Fruit fly (Drosophila melanogaster) whole organism, embryonic: Measurements from ENCODE around the gene CG10694.

Source experiments
- CG10147 ChIP-seq: fragments of 200-800 bp; sonication (Bioruptor generic); optimal IDR thresholded peaks from 2 replicates; lab custom pipeline; 2019; ENCODE audit warnings: missing biosample characterization, mild to moderate bottlenecking, missing genetic modification characterization, moderate library complexity
- CG10274 ChIP-seq: fragments of 200-800 bp; sonication (Bioruptor generic); optimal IDR thresholded peaks from 3 replicates; lab custom pipeline; 2017; ENCODE audit warnings: missing biosample characterization, mild to moderate bottlenecking, missing genetic modification characterization
- CG11695 ChIP-seq: fragments of 200-800 bp; sonication (Bioruptor generic); IDR thresholded peaks from 3 replicates; pipeline ENCODE4 v1.3.6; 2022; ENCODE audit warnings: missing biosample characterization, missing genetic modification characterization
- CG12769 ChIP-seq: fragments of 200-800 bp; sonication (Bioruptor generic); optimal IDR thresholded peaks from 2 replicates; lab custom pipeline; 2019; ENCODE audit warnings: missing biosample characterization, mild to moderate bottlenecking, missing genetic modification characterization, moderate library complexity
- CG12942 ChIP-seq: fragments of 200-800 bp; sonication (Bioruptor generic); optimal IDR thresholded peaks from 3 replicates; lab custom pipeline; 2016; ENCODE audit warnings: missing biosample characterization, missing genetic modification characterization
- CG13296 ChIP-seq: fragments of 200-800 bp; sonication (Bioruptor generic); optimal IDR thresholded peaks from 3 replicates; lab custom pipeline; 2018; ENCODE audit warnings: missing biosample characterization, mild to moderate bottlenecking, missing genetic modification characterization
- CG13424 ChIP-seq: fragments of 200-800 bp; sonication (Bioruptor generic); optimal IDR thresholded peaks from 2 replicates; lab custom pipeline; 2019; ENCODE audit warnings: missing biosample characterization, mild to moderate bottlenecking, missing genetic modification characterization, moderate library complexity
- CG14050 ChIP-seq: fragments of 200-800 bp; sonication (Bioruptor generic); IDR thresholded peaks from 3 replicates; pipeline ENCODE4 v1.3.6; 2022; ENCODE audit warnings: missing biosample characterization, missing genetic modification characterization
- CG14710 ChIP-seq: fragments of 200-800 bp; sonication (Bioruptor generic); optimal IDR thresholded peaks from 3 replicates; lab custom pipeline; 2019; ENCODE audit warnings: missing biosample characterization, mild to moderate bottlenecking, missing genetic modification characterization, moderate library complexity
- CG15073 ChIP-seq: fragments of 200-800 bp; sonication (Bioruptor generic); optimal IDR thresholded peaks from 2 replicates; lab custom pipeline; 2016; ENCODE audit warnings: missing biosample characterization, missing genetic modification characterization
- CG16779 ChIP-seq: fragments of 200-800 bp; sonication (Bioruptor generic); IDR thresholded peaks from 2 replicates; pipeline ENCODE4 v1.3.6; 2022; ENCODE audit warnings: missing biosample characterization, missing genetic modification characterization
- CG2120 ChIP-seq: fragments of 200-800 bp; sonication (Bioruptor generic); optimal IDR thresholded peaks from 3 replicates; lab custom pipeline; 2016; ENCODE audit warnings: missing biosample characterization, missing genetic modification characterization
- CG2712 ChIP-seq: fragments of 200-800 bp; optimal IDR thresholded peaks from 3 replicates; lab custom pipeline; 2019; ENCODE audit warnings: missing biosample characterization, mild to moderate bottlenecking, missing genetic modification characterization, moderate library complexity
- CG32767 ChIP-seq: fragments of 200-800 bp; sonication (Bioruptor generic); IDR thresholded peaks from 2 replicates; pipeline ENCODE4 v1.3.6; 2022; ENCODE audit warnings: missing biosample characterization, missing genetic modification characterization
- CG8388 ChIP-seq: fragments of 200-800 bp; sonication (Bioruptor generic); optimal IDR thresholded peaks from 2 replicates; lab custom pipeline; 2019; ENCODE audit warnings: missing biosample characterization, mild to moderate bottlenecking, missing genetic modification characterization, moderate library complexity
- CG8924 ChIP-seq: fragments of 200-800 bp; optimal IDR thresholded peaks from 3 replicates; lab custom pipeline; 2019; ENCODE audit warnings: missing biosample characterization, mild to moderate bottlenecking, missing genetic modification characterization, moderate library complexity
- CG9609 ChIP-seq: fragments of 200-800 bp; sonication (Bioruptor generic); optimal IDR thresholded peaks from 3 replicates; lab custom pipeline; 2016; ENCODE audit warnings: missing biosample characterization, missing genetic modification characterization
- Camta ChIP-seq: fragments of 200-800 bp; sonication (Bioruptor generic); optimal IDR thresholded peaks from 2 replicates; lab custom pipeline; 2016; ENCODE audit warnings: missing biosample characterization, missing genetic modification characterization
- Chrac-16 ChIP-seq: fragments of 200-800 bp; sonication (Bioruptor generic); optimal IDR thresholded peaks from 3 replicates; lab custom pipeline; 2016; ENCODE audit warnings: missing biosample characterization, missing genetic modification characterization
- D ChIP-seq, 2 experiments: fragments of 200-800 bp in 1 of 2; fragments of >200 bp in 1 of 2; sonication (Bioruptor generic) in 1 of 2; optimal IDR thresholded peaks; 2 replicates in 1 of 2; 3 replicates in 1 of 2; lab custom pipeline; 2017; ENCODE audit warnings: mild to moderate bottlenecking in 1 of 2, missing biosample characterization in 1 of 2, missing genetic modification characterization in 1 of 2, missing genetic modification reagents in 1 of 2
- ERR ChIP-seq: fragments of 200-800 bp; sonication (Bioruptor generic); optimal IDR thresholded peaks from 2 replicates; lab custom pipeline; 2016; ENCODE audit warnings: missing biosample characterization, missing genetic modification characterization
- HHEX ChIP-seq: fragments of 200-800 bp; sonication (Bioruptor generic); optimal IDR thresholded peaks from 3 replicates; lab custom pipeline; 2017; ENCODE audit warnings: missing biosample characterization, mild to moderate bottlenecking, missing genetic modification characterization, missing genetic modification reagents
- Hand ChIP-seq: fragments of 200-800 bp; sonication (Bioruptor generic); optimal IDR thresholded peaks from 2 replicates; lab custom pipeline; 2017; ENCODE audit warnings: mild to moderate bottlenecking, missing biosample characterization, missing genetic modification reagents, missing genetic modification characterization
- HmgZ ChIP-seq: fragments of 200-800 bp; sonication (Bioruptor generic); optimal IDR thresholded peaks from 2 replicates; lab custom pipeline; 2018; ENCODE audit warnings: missing biosample characterization, mild to moderate bottlenecking, missing genetic modification characterization
- Hmr ChIP-seq: fragments of 200-800 bp; sonication (Bioruptor generic); optimal IDR thresholded peaks from 3 replicates; lab custom pipeline; 2017; ENCODE audit warnings: mild to moderate bottlenecking, missing biosample characterization, missing genetic modification reagents, missing genetic modification characterization
- Hmx ChIP-seq: fragments of 200-800 bp; sonication (Bioruptor generic); optimal IDR thresholded peaks from 2 replicates; lab custom pipeline; 2016; ENCODE audit warnings: missing biosample characterization, missing genetic modification characterization
- Hr3 ChIP-seq: fragments of 200-800 bp; sonication (Bioruptor generic); optimal IDR thresholded peaks from 3 replicates; lab custom pipeline; 2016; ENCODE audit warnings: missing biosample characterization, missing genetic modification characterization
- Hr51 ChIP-seq, 2 experiments: fragments of 200-800 bp; sonication (Bioruptor generic); optimal IDR thresholded peaks; 2 replicates in 1 of 2; 3 replicates in 1 of 2; lab custom pipeline; 2016 to 2018; ENCODE audit warnings: missing biosample characterization in 2 of 2, missing genetic modification characterization in 2 of 2, mild to moderate bottlenecking in 1 of 2, moderate library complexity in 1 of 2
- MESR4 ChIP-seq: fragments of 200-800 bp; sonication (Bioruptor generic); optimal IDR thresholded peaks from 2 replicates; lab custom pipeline; 2018; ENCODE audit warnings: missing biosample characterization, mild to moderate bottlenecking, missing genetic modification characterization, moderate library complexity
- Med ChIP-seq: fragments of 200-800 bp; sonication (Bioruptor generic); peaks from one replicate; lab custom pipeline; 2016; ENCODE audit warnings: missing biosample characterization, missing genetic modification characterization, mild to moderate bottlenecking, inconsistent platforms, moderate library complexity
- Mes4 ChIP-seq: fragments of 200-800 bp; sonication (Bioruptor generic); optimal IDR thresholded peaks from 2 replicates; lab custom pipeline; 2016; ENCODE audit warnings: missing biosample characterization, missing genetic modification characterization
- ab ChIP-seq: fragments of 200-800 bp; sonication (Bioruptor generic); optimal IDR thresholded peaks from 2 replicates; lab custom pipeline; 2016; ENCODE audit warnings: missing biosample characterization, missing genetic modification characterization
- br ChIP-seq: fragments of >200 bp; optimal IDR thresholded peaks from 2 replicates; lab custom pipeline; 2017
- ci ChIP-seq: fragments of 200-800 bp; sonication (Bioruptor generic); IDR thresholded peaks from 3 replicates; pipeline ENCODE4 v1.3.6; 2022; ENCODE audit warnings: missing biosample characterization, missing genetic modification characterization
- crol ChIP-seq: fragments of 200-800 bp; sonication (Bioruptor generic); IDR thresholded peaks from 2 replicates; pipeline ENCODE4 v1.3.6; 2022; ENCODE audit warnings: missing biosample characterization, missing genetic modification characterization
- dm ChIP-seq: fragments of 200-800 bp; sonication (Bioruptor generic); optimal IDR thresholded peaks from 3 replicates; lab custom pipeline; 2016; ENCODE audit warnings: missing biosample characterization, missing genetic modification characterization
- dpn ChIP-seq, 2 experiments: fragments of 200-800 bp; sonication (Bioruptor generic); optimal IDR thresholded peaks; 3 replicates each; lab custom pipeline; 2016; ENCODE audit warnings: missing biosample characterization in 2 of 2, missing genetic modification characterization in 2 of 2
- fd3F ChIP-seq: fragments of 200-800 bp; sonication (Bioruptor generic); optimal IDR thresholded peaks from 2 replicates; lab custom pipeline; 2018; ENCODE audit warnings: missing biosample characterization, mild to moderate bottlenecking, missing genetic modification characterization, moderate library complexity
- lab ChIP-seq: fragments of 200-800 bp; sonication (Bioruptor generic); optimal IDR thresholded peaks from 3 replicates; lab custom pipeline; 2017; ENCODE audit warnings: missing biosample characterization, missing genetic modification characterization, mild to moderate bottlenecking, moderate library complexity, missing genetic modification reagents
- lilli ChIP-seq: fragments of 200-800 bp; sonication (Bioruptor generic); optimal IDR thresholded peaks from 3 replicates; lab custom pipeline; 2016; ENCODE audit warnings: missing biosample characterization, missing genetic modification characterization
- lola ChIP-seq, 3 experiments: fragments of >200 bp in 2 of 3; fragments of 200-800 bp in 1 of 3; sonication (Bioruptor generic) in 1 of 3; optimal IDR thresholded peaks; 2 replicates each; lab custom pipeline; 2017 to 2019; ENCODE audit warnings: missing biosample characterization in 3 of 3, missing genetic modification characterization in 3 of 3, mild to moderate bottlenecking in 1 of 3, moderate library complexity in 1 of 3
- luna ChIP-seq: fragments of 200-800 bp; sonication (Bioruptor generic); optimal IDR thresholded peaks from 2 replicates; lab custom pipeline; 2016; ENCODE audit warnings: missing biosample characterization, missing genetic modification characterization
- mam ChIP-seq: fragments of 200-800 bp; sonication (Bioruptor generic); optimal IDR thresholded peaks from 3 replicates; lab custom pipeline; 2016; ENCODE audit warnings: missing biosample characterization, missing genetic modification characterization
- mld ChIP-seq: fragments of 200-800 bp; sonication (Bioruptor generic); IDR thresholded peaks from 3 replicates; pipeline ENCODE4 v1.3.6; 2022; ENCODE audit warnings: missing biosample characterization, missing genetic modification characterization; ENCODE audit not compliant: partially characterized antibody
- pho ChIP-seq: fragments of 200-800 bp; sonication (Bioruptor generic); optimal IDR thresholded peaks from 2 replicates; lab custom pipeline; 2016; ENCODE audit warnings: missing biosample characterization, missing genetic modification characterization
- ro ChIP-seq: fragments of 200-800 bp; sonication (Bioruptor generic); IDR thresholded peaks from 2 replicates; pipeline ENCODE4 v1.3.6; 2022; ENCODE audit warnings: missing biosample characterization, missing genetic modification characterization
- row ChIP-seq: fragments of 200-800 bp; sonication (Bioruptor generic); IDR thresholded peaks from 3 replicates; pipeline ENCODE4 v1.3.6; 2022; ENCODE audit warnings: missing biosample characterization, missing genetic modification characterization
- scrt ChIP-seq: fragments of 200-800 bp; sonication (Bioruptor generic); optimal IDR thresholded peaks from 2 replicates; lab custom pipeline; 2018; ENCODE audit warnings: missing biosample characterization, mild to moderate bottlenecking, missing genetic modification characterization, moderate library complexity
- shn ChIP-seq: fragments of 200-800 bp; sonication (Bioruptor generic); optimal IDR thresholded peaks from 3 replicates; lab custom pipeline; 2016; ENCODE audit warnings: missing biosample characterization, missing genetic modification characterization
- tgo ChIP-seq: fragments of 200-800 bp; sonication (Bioruptor generic); IDR thresholded peaks from 3 replicates; pipeline ENCODE4 v1.3.6; 2022; ENCODE audit warnings: missing biosample characterization, missing genetic modification characterization
- tin ChIP-seq: fragments of 200-800 bp; sonication (Bioruptor generic); optimal IDR thresholded peaks from 3 replicates; lab custom pipeline; 2016; ENCODE audit warnings: missing biosample characterization, missing genetic modification characterization

The CG10694 gene

DNA sequence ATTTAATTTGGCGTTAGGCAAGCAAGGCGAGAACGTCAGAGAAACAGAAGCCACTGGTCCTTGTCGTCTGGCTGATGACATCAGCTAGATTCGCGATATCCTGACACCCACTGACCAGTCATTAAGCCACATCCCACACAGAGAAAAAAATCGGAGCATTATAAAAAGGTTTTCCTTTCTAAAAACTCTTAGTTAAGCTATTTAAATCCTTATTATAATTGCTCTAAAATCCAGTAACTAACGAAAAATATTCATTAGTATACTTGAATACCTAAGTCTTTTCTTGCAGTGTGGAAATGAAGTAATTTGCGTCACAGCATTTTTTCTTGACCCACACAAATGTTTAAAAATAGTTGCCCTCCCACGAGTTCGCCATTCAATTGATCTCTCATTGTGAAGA lies 38.4 kb upstream of the CG10694 start:
- no peak for TF ChIP-seq Camta (GFP tag; lab: Kevin White, UChicago)
- no peak for TF ChIP-seq HmgZ (tag; lab: Kevin White, UChicago)
- peak; percentile 47 for TF ChIP-seq CG2120 (GFP tag; lab: Kevin White, UChicago)
- TF ChIP-seq Hr51 (GFP tag; optimal IDR thresholded peaks at IDR 0.05; lab: Kevin White, UChicago), result no peak
- no peak for TF ChIP-seq CG8388 (GFP tag; lab: Kevin White, UChicago)
- TF ChIP-seq Hmx (GFP tag; lab: Kevin White, UChicago), result no peak
- TF ChIP-seq dm, result no peak
- TF ChIP-seq br, result no peak
- TF ChIP-seq lab (GFP tag; lab: Kevin White, UChicago), result peak; percentile 20
- TF ChIP-seq Hr3, result no peak
- TF ChIP-seq CG2712, result peak; percentile 11
- no peak for TF ChIP-seq CG14710 (tag; lab: Kevin White, UChicago)
- TF ChIP-seq HHEX, result no peak
- peak; percentile 44 for TF ChIP-seq CG13424 (tag; lab: Kevin White, UChicago)
- TF ChIP-seq CG15073 (GFP tag; lab: Kevin White, UChicago), result no peak
- TF ChIP-seq CG8924, result peak; percentile 3
- TF ChIP-seq CG9609 (GFP tag; lab: Kevin White, UChicago), result no peak
- peak; percentile 6 for TF ChIP-seq pho
- peak; percentile 9 for TF ChIP-seq Hand (GFP tag; lab: Kevin White, UChicago)
- peak; percentile 22 for TF ChIP-seq CG12769 (tag; lab: Kevin White, UChicago)
- TF ChIP-seq CG10274 (GFP tag; lab: Kevin White, UChicago), result no peak
- no peak for TF ChIP-seq ci
- TF ChIP-seq Hmr, result peak; percentile 30
- no peak for TF ChIP-seq Mes4 (GFP tag; lab: Kevin White, UChicago)
- TF ChIP-seq mld (GFP tag; lab: Robert Waterston, UW), result no peak
- TF ChIP-seq crol, result no peak
- peak; percentile 9 to 14 for TF ChIP-seq dpn (GFP tag; optimal IDR thresholded peaks at IDR 0.05; lab: Kevin White, UChicago)
- TF ChIP-seq CG13296 (GFP tag; lab: Kevin White, UChicago), result no peak
- peak; percentile 37; the same call in 1 of the 3 replicates for TF ChIP-seq CG14050 (GFP tag; lab: Robert Waterston, UW)
- no peak for TF ChIP-seq MESR4 (GFP tag; lab: Kevin White, UChicago)
- peak; percentile 36; the same call in 1 of the 3 replicates for TF ChIP-seq tgo (GFP tag; lab: Robert Waterston, UW)
- no peak for TF ChIP-seq luna (GFP tag; lab: Kevin White, UChicago)
- TF ChIP-seq ERR (GFP tag; lab: Kevin White, UChicago), result no peak
- peak; percentile 30 for TF ChIP-seq lilli
- TF ChIP-seq Med (GFP tag; lab: Kevin White, UChicago), result peak; percentile 64
- TF ChIP-seq lola (GFP tag; optimal IDR thresholded peaks at IDR 0.05; lab: Kevin White, UChicago), result no peak
- no peak for TF ChIP-seq scrt (GFP tag; lab: Kevin White, UChicago)
- TF ChIP-seq mam, result peak; percentile 31
- TF ChIP-seq fd3F (GFP tag; lab: Kevin White, UChicago), result peak; percentile 12
- TF ChIP-seq CG10147 (GFP tag; lab: Kevin White, UChicago), result no peak
- no peak for TF ChIP-seq ab (GFP tag; lab: Kevin White, UChicago)
- TF ChIP-seq CG16779 (GFP tag; lab: Robert Waterston, UW), result no peak
- TF ChIP-seq CG32767 (GFP tag; lab: Robert Waterston, UW), result no peak
- no peak for TF ChIP-seq shn
- TF ChIP-seq CG12942 (GFP tag; lab: Kevin White, UChicago), result no peak
- no peak for TF ChIP-seq ro (GFP tag; lab: Robert Waterston, UW)
- no peak for TF ChIP-seq D (optimal IDR thresholded peaks at IDR 0.05; lab: Kevin White, UChicago)
- no peak for TF ChIP-seq D (GFP tag; optimal IDR thresholded peaks at IDR 0.05; lab: Kevin White, UChicago)
- 0 out of 3 replicates have a peak, but pooled peaks have one; percentile 18 for TF ChIP-seq CG11695 (GFP tag; lab: Robert Waterston, UW)
- TF ChIP-seq tin (GFP tag; lab: Kevin White, UChicago), result no peak
- peak; percentile 16 for TF ChIP-seq Chrac-16 (GFP tag; lab: Kevin White, UChicago)
- TF ChIP-seq row (GFP tag; lab: Robert Waterston, UW), result peak; percentile 49; the same call in 2 of the 3 replicates
